Fruit fly (Drosophila melanogaster) whole organism, embryonic: ENCODE results near the gene Gr28a.

ENCODE experiments used
- Antp ChIP-seq: fragments of 200-800 bp; sonication (Bioruptor generic); optimal IDR thresholded peaks from 3 replicates; lab custom pipeline; 2016; ENCODE audit warnings: missing biosample characterization, missing genetic modification characterization
- Atf6 ChIP-seq: fragments of 200-800 bp; sonication (Bioruptor generic); IDR thresholded peaks from 2 replicates; pipeline ENCODE4 v1.3.6; 2022; ENCODE audit warnings: missing biosample characterization, missing genetic modification characterization
- Bdp1 ChIP-seq: fragments of 200-800 bp; sonication (Bioruptor generic); optimal IDR thresholded peaks from 3 replicates; lab custom pipeline; 2016; ENCODE audit warnings: missing biosample characterization, missing genetic modification characterization
- Blimp-1 ChIP-seq: fragments of 200-800 bp; sonication (Bioruptor generic); optimal IDR thresholded peaks from 3 replicates; lab custom pipeline; 2018; ENCODE audit warnings: missing biosample characterization, missing genetic modification characterization, mild to moderate bottlenecking, moderate library complexity, missing genetic modification reagents
- Bteb2 ChIP-seq: fragments of 200-800 bp; sonication (Bioruptor generic); optimal IDR thresholded peaks from 2 replicates; lab custom pipeline; 2016; ENCODE audit warnings: missing biosample characterization, missing genetic modification characterization
- CG10267 ChIP-seq: fragments of 200-800 bp; sonication (Bioruptor generic); optimal IDR thresholded peaks from 2 replicates; lab custom pipeline; 2018; ENCODE audit warnings: missing biosample characterization, mild to moderate bottlenecking, missing genetic modification characterization, moderate library complexity
- CG11247 ChIP-seq: fragments of 200-800 bp; sonication (Bioruptor generic); IDR thresholded peaks from 2 replicates; pipeline ENCODE4 v1.3.6; 2022; ENCODE audit warnings: missing biosample characterization, missing genetic modification characterization
- CG11456 ChIP-seq: fragments of 200-800 bp; sonication (Bioruptor generic); IDR thresholded peaks from 3 replicates; pipeline ENCODE4 v1.3.6; 2022; ENCODE audit warnings: missing biosample characterization, missing genetic modification characterization
- CG11696 ChIP-seq: fragments of 200-800 bp; sonication (Bioruptor generic); IDR thresholded peaks from 2 replicates; pipeline ENCODE4 v1.3.6; 2022; ENCODE audit warnings: missing biosample characterization, missing genetic modification characterization
- CG12219 ChIP-seq: fragments of 200-800 bp; sonication (Bioruptor generic); optimal IDR thresholded peaks from 3 replicates; lab custom pipeline; 2018; ENCODE audit warnings: missing biosample characterization, mild to moderate bottlenecking, missing genetic modification characterization
- CG13424 ChIP-seq: fragments of 200-800 bp; sonication (Bioruptor generic); optimal IDR thresholded peaks from 2 replicates; lab custom pipeline; 2019; ENCODE audit warnings: missing biosample characterization, mild to moderate bottlenecking, missing genetic modification characterization, moderate library complexity
- CG15269 ChIP-seq: fragments of 200-800 bp; sonication (Bioruptor generic); optimal IDR thresholded peaks from 2 replicates; lab custom pipeline; 2018; ENCODE audit warnings: missing biosample characterization, mild to moderate bottlenecking, missing genetic modification characterization, moderate library complexity
- CG1602 ChIP-seq: fragments of 200-800 bp; sonication (Bioruptor generic); optimal IDR thresholded peaks from 3 replicates; lab custom pipeline; 2016; ENCODE audit warnings: missing biosample characterization, missing genetic modification characterization
- CG1603 ChIP-seq: fragments of 200-800 bp; sonication (Bioruptor generic); optimal IDR thresholded peaks from 2 replicates; lab custom pipeline; 2019; ENCODE audit warnings: missing biosample characterization, mild to moderate bottlenecking, missing genetic modification characterization, moderate library complexity
- CG2712 ChIP-seq: fragments of 200-800 bp; optimal IDR thresholded peaks from 3 replicates; lab custom pipeline; 2019; ENCODE audit warnings: missing biosample characterization, mild to moderate bottlenecking, missing genetic modification characterization, moderate library complexity
- CG30403 ChIP-seq: fragments of 200-800 bp; sonication (Bioruptor generic); optimal IDR thresholded peaks from 3 replicates; lab custom pipeline; 2016; ENCODE audit warnings: missing biosample characterization, missing genetic modification characterization
- CG3163 ChIP-seq: fragments of 200-800 bp; sonication (Bioruptor generic); optimal IDR thresholded peaks from 3 replicates; lab custom pipeline; 2016; ENCODE audit warnings: missing biosample characterization, missing genetic modification characterization
- CG32532 ChIP-seq: fragments of 200-800 bp; sonication (Bioruptor generic); IDR thresholded peaks from 2 replicates; pipeline ENCODE4 v1.3.6; 2022; ENCODE audit warnings: missing biosample characterization, missing genetic modification characterization
- CG4404 ChIP-seq: fragments of 200-800 bp; sonication (Bioruptor generic); IDR thresholded peaks from 2 replicates; pipeline ENCODE4 v1.3.6; 2022; ENCODE audit warnings: missing biosample characterization, missing genetic modification characterization
- CG7963 ChIP-seq: fragments of 200-800 bp; sonication (Bioruptor generic); IDR thresholded peaks from 3 replicates; pipeline ENCODE4 v1.3.6; 2022; ENCODE audit warnings: missing biosample characterization, missing genetic modification characterization; ENCODE audit not compliant: partially characterized antibody
- CG9817 ChIP-seq: fragments of 200-800 bp; sonication (Bioruptor generic); optimal IDR thresholded peaks from 2 replicates; lab custom pipeline; 2018; ENCODE audit warnings: missing biosample characterization, mild to moderate bottlenecking, missing genetic modification characterization, moderate library complexity
- E2f2 ChIP-seq: fragments of 200-800 bp; sonication (Bioruptor generic); IDR thresholded peaks from 2 replicates; pipeline ENCODE4 v1.3.6; 2022; ENCODE audit warnings: missing biosample characterization, missing genetic modification characterization
- Ets65A ChIP-seq: fragments of 200-800 bp; sonication (Bioruptor generic); peaks from one replicate; lab custom pipeline; 2016; ENCODE audit warnings: missing biosample characterization, missing genetic modification characterization
- Hr3 ChIP-seq: fragments of 200-800 bp; sonication (Bioruptor generic); optimal IDR thresholded peaks from 3 replicates; lab custom pipeline; 2016; ENCODE audit warnings: missing biosample characterization, missing genetic modification characterization
- Med ChIP-seq: fragments of 200-800 bp; sonication (Bioruptor generic); peaks from one replicate; lab custom pipeline; 2016; ENCODE audit warnings: missing biosample characterization, missing genetic modification characterization, mild to moderate bottlenecking, inconsistent platforms, moderate library complexity
- Meics ChIP-seq: fragments of 200-800 bp; sonication (Bioruptor generic); optimal IDR thresholded peaks from 2 replicates; lab custom pipeline; 2017; ENCODE audit warnings: missing biosample characterization, mild to moderate bottlenecking, missing genetic modification characterization
- Nf-YB ChIP-seq: fragments of 200-800 bp; sonication (Bioruptor generic); optimal IDR thresholded peaks from 3 replicates; lab custom pipeline; 2019; ENCODE audit warnings: missing biosample characterization, mild to moderate bottlenecking, missing genetic modification characterization, moderate library complexity
- NfI ChIP-seq: fragments of 200-800 bp; sonication (Bioruptor generic); optimal IDR thresholded peaks from 3 replicates; lab custom pipeline; 2018; ENCODE audit warnings: missing biosample characterization, mild to moderate bottlenecking, missing genetic modification characterization, moderate library complexity
- PHDP ChIP-seq: fragments of 200-800 bp; sonication (Bioruptor generic); optimal IDR thresholded peaks from 3 replicates; lab custom pipeline; 2018; ENCODE audit warnings: missing biosample characterization, mild to moderate bottlenecking, missing genetic modification characterization, moderate library complexity
- Taf1 ChIP-seq: fragments of 200-800 bp; sonication (Bioruptor generic); IDR thresholded peaks from 2 replicates; pipeline ENCODE4 v1.3.6; 2022; ENCODE audit warnings: missing biosample characterization, missing genetic modification characterization
- Xbp1 ChIP-seq: fragments of 200-800 bp; sonication (Bioruptor generic); optimal IDR thresholded peaks from 3 replicates; lab custom pipeline; 2016; ENCODE audit warnings: missing biosample characterization, mild to moderate bottlenecking, missing genetic modification characterization
- disco-r ChIP-seq: fragments of 200-800 bp; sonication (Bioruptor generic); optimal IDR thresholded peaks from 2 replicates; lab custom pipeline; 2016; ENCODE audit warnings: missing biosample characterization, missing genetic modification characterization
- dmrt11E ChIP-seq: fragments of 200-800 bp; sonication (Bioruptor generic); optimal IDR thresholded peaks from 3 replicates; lab custom pipeline; 2018; ENCODE audit warnings: missing biosample characterization, mild to moderate bottlenecking, missing genetic modification characterization, moderate library complexity
- dmrt99B ChIP-seq: fragments of 200-800 bp; sonication (Bioruptor generic); optimal IDR thresholded peaks from 2 replicates; lab custom pipeline; 2018; ENCODE audit warnings: missing biosample characterization, mild to moderate bottlenecking, missing genetic modification characterization, moderate library complexity
- dpn ChIP-seq, 2 experiments: fragments of 200-800 bp; sonication (Bioruptor generic); optimal IDR thresholded peaks; 3 replicates each; lab custom pipeline; 2016; ENCODE audit warnings: missing biosample characterization in 2 of 2, missing genetic modification characterization in 2 of 2
- eve ChIP-seq, 2 experiments: fragments of >200 bp; optimal IDR thresholded peaks; 2 replicates each; lab custom pipeline; 2017; ENCODE audit warnings: missing biosample characterization in 2 of 2, missing genetic modification characterization in 2 of 2
- ftz-f1 ChIP-seq: fragments of 200-800 bp; sonication (Bioruptor generic); optimal IDR thresholded peaks from 2 replicates; lab custom pipeline; 2016; ENCODE audit warnings: missing biosample characterization, missing genetic modification characterization
- gt ChIP-seq: fragments of 200-800 bp; sonication (Bioruptor generic); IDR thresholded peaks from 2 replicates; pipeline ENCODE4 v1.3.6; 2022; ENCODE audit warnings: missing biosample characterization, missing genetic modification characterization
- her ChIP-seq: fragments of 200-800 bp; sonication (Bioruptor generic); optimal IDR thresholded peaks from 2 replicates; lab custom pipeline; 2016; ENCODE audit warnings: missing biosample characterization, missing genetic modification characterization
- hkb ChIP-seq, 2 experiments: fragments of 200-800 bp in 1 of 2; fragments of >200 bp in 1 of 2; sonication (Bioruptor generic) in 1 of 2; IDR thresholded peaks in 1 of 2; optimal IDR thresholded peaks in 1 of 2; 2 replicates each; pipeline versions ENCODE4 v1.3.6 to Lab custom; 2017 to 2022; ENCODE audit warnings: missing biosample characterization in 1 of 2, missing genetic modification characterization in 1 of 2
- otp ChIP-seq: fragments of 200-800 bp; sonication (Bioruptor generic); IDR thresholded peaks from 3 replicates; pipeline ENCODE4, ENCODE4 v1.3.6; 2022; ENCODE audit warnings: missing biosample characterization, missing genetic modification characterization
- pros ChIP-seq: fragments of 200-800 bp; sonication (Bioruptor generic); optimal IDR thresholded peaks from 3 replicates; lab custom pipeline; 2019; ENCODE audit warnings: missing biosample characterization, mild to moderate bottlenecking, missing genetic modification characterization, moderate library complexity
- shn ChIP-seq: fragments of 200-800 bp; sonication (Bioruptor generic); optimal IDR thresholded peaks from 3 replicates; lab custom pipeline; 2016; ENCODE audit warnings: missing biosample characterization, missing genetic modification characterization
- slp2 ChIP-seq: fragments of 200-800 bp; sonication (Bioruptor generic); optimal IDR thresholded peaks from 2 replicates; lab custom pipeline; 2016; ENCODE audit warnings: missing biosample characterization, missing genetic modification characterization
- tio ChIP-seq: fragments of 200-800 bp; sonication (Bioruptor generic); optimal IDR thresholded peaks from 2 replicates; lab custom pipeline; 2017; ENCODE audit warnings: missing biosample characterization, missing genetic modification characterization, inconsistent platforms
- tup ChIP-seq: fragments of 200-800 bp; sonication (Bioruptor generic); optimal IDR thresholded peaks from 2 replicates; lab custom pipeline; 2016; ENCODE audit warnings: missing biosample characterization, mild to moderate bottlenecking, missing genetic modification characterization, moderate library complexity
- vfl ChIP-seq: fragments of 200-800 bp; sonication (Bioruptor generic); optimal IDR thresholded peaks from 2 replicates; lab custom pipeline; 2016; ENCODE audit warnings: missing biosample characterization, missing genetic modification characterization
- wor ChIP-seq: fragments of 200-800 bp; sonication (Bioruptor generic); IDR thresholded peaks from 2 replicates; pipeline ENCODE4 v1.3.6; 2022; ENCODE audit warnings: missing biosample characterization, missing genetic modification characterization

The Gr28a gene

dm6 chr2L:7494341-7495293, 40.6 kb upstream of the Gr28a start:
- TF ChIP-seq dmrt99B (tag; lab: Kevin White, UChicago) (peak; percentile 61), NfI (GFP tag; lab: Kevin White, UChicago) (no peak), gt (GFP tag; lab: Robert Waterston, UW) (no peak), pros (GFP tag; lab: Kevin White, UChicago) (no peak), hkb (optimal IDR thresholded peaks at IDR 0.05; lab: Kevin White, UChicago) (no peak), hkb (GFP tag; IDR thresholded peaks at IDR 0.05; lab: Robert Waterston, UW) (peak; percentile 68; the same call in 1 of the 2 replicates), CG10267 (tag; lab: Kevin White, UChicago) (peak; percentile 10), tup (GFP tag; lab: Kevin White, UChicago) (no peak), slp2 (no peak), CG3163 (peak; percentile 22), CG12219 (peak; percentile 45), CG32532 (GFP tag; lab: Robert Waterston, UW) (peak; percentile 31; the same call in 1 of the 2 replicates), Taf1 (GFP tag; lab: Robert Waterston, UW) (no peak), Meics (GFP tag; lab: Kevin White, UChicago) (peak; percentile 17), CG2712 (peak; percentile 37), CG11456 (GFP tag; lab: Robert Waterston, UW) (peak; percentile 50; the same call in 1 of the 3 replicates), shn (peak; percentile 4), Ets65A (GFP tag; lab: Kevin White, UChicago) (peak; percentile 45), Antp (GFP tag; lab: Kevin White, UChicago) (peak; percentile 51), dmrt11E (tag; lab: Kevin White, UChicago) (peak; percentile 42), ftz-f1 (GFP tag; lab: Kevin White, UChicago) (peak; percentile 70), wor (GFP tag; lab: Robert Waterston, UW) (no peak), CG11247 (GFP tag; lab: Robert Waterston, UW) (0 out of 2 replicates have a peak, but pooled peaks have one; percentile 40), her (GFP tag; lab: Kevin White, UChicago) (peak; percentile 52), CG30403 (GFP tag; lab: Kevin White, UChicago) (peak; percentile 54), PHDP (tag; lab: Kevin White, UChicago) (peak; percentile 56), Bteb2 (peak; percentile 21), tio (GFP tag; lab: Kevin White, UChicago) (peak; percentile 38), Xbp1 (peak; percentile 53), vfl (no peak), CG11696 (GFP tag; lab: Robert Waterston, UW) (peak; percentile 70), CG13424 (tag; lab: Kevin White, UChicago) (peak; percentile 66), CG4404 (GFP tag; lab: Robert Waterston, UW) (no peak), Med (GFP tag; lab: Kevin White, UChicago) (peak; percentile 74), Nf-YB (GFP tag; lab: Kevin White, UChicago) (no peak), CG1603 (tag; lab: Kevin White, UChicago) (peak; percentile 27), disco-r (peak; percentile 17), otp (GFP tag; lab: Robert Waterston, UW) (no peak), eve (GFP tag; optimal IDR thresholded peaks at IDR 0.05; lab: Kevin White, UChicago) (peak in 1 of 2 experiments; percentile 55), CG9817 (tag; lab: Kevin White, UChicago) (peak; percentile 43), CG15269 (tag; lab: Kevin White, UChicago) (peak; percentile 77), Atf6 (GFP tag; lab: Robert Waterston, UW) (peak; percentile 71), Bdp1 (GFP tag; lab: Kevin White, UChicago) (no peak), CG1602 (GFP tag; lab: Kevin White, UChicago) (peak; percentile 21), CG7963 (GFP tag; lab: Robert Waterston, UW) (no peak), E2f2 (GFP tag; lab: Robert Waterston, UW) (peak; percentile 46; the same call in 1 of the 2 replicates), Hr3 (GFP tag; lab: Kevin White, UChicago) (peak; percentile 42), dpn (GFP tag; optimal IDR thresholded peaks at IDR 0.05; lab: Kevin White, UChicago) (peak in 1 of 2 experiments; percentile 45), Blimp-1 (GFP tag; lab: Kevin White, UChicago) (peak; percentile 89)
